Fruit fly (Drosophila melanogaster): Measurements from ENCODE around the gene PVRAP.
A peak's percentile ranks its signal among the peaks of the same experiment; 100 is the strongest.

The PVRAP gene

dm6 chr3L:5993701-5994499 lies 3.1 kb upstream of the PVRAP start (continued):
- peak; percentile 62 for TF ChIP-seq CG17829 (tag; optimal IDR thresholded peaks at IDR 0.05)
- no peak for TF ChIP-seq az2 (GFP tag; optimal IDR thresholded peaks at IDR 0.05)
- no peak for TF ChIP-seq pan (optimal IDR thresholded peaks at IDR 0.05)
- TF ChIP-seq pan (GFP tag; optimal IDR thresholded peaks at IDR 0.05 in 1 of 2, IDR thresholded peaks at IDR 0.05 in 1 of 2): peak in 1 of 2 experiments; percentile 11
- TF ChIP-seq CG10979 (tag; optimal IDR thresholded peaks at IDR 0.05): peak; percentile 53
- no peak for TF ChIP-seq MBD-R2 (GFP tag; IDR thresholded peaks at IDR 0.05)
- no peak for TF ChIP-seq unc-4 (GFP tag; IDR thresholded peaks at IDR 0.05; ENCODE audit: partially characterized antibody)
- TF ChIP-seq prd (optimal IDR thresholded peaks at IDR 0.05): no peak
- TF ChIP-seq prd (GFP tag; IDR thresholded peaks at IDR 0.05): peak; percentile 74; the same call in 2 of the 3 replicates
- TF ChIP-seq CG1603 (tag; optimal IDR thresholded peaks at IDR 0.05): no peak
- peak; percentile 25 for TF ChIP-seq phol (tag; optimal IDR thresholded peaks at IDR 0.05)
- TF ChIP-seq disco-r (GFP tag; optimal IDR thresholded peaks at IDR 0.05): no peak
- TF ChIP-seq Sox100B (GFP tag; optimal IDR thresholded peaks at IDR 0.05): peak; percentile 19
- no peak for TF ChIP-seq seq (GFP tag; IDR thresholded peaks at IDR 0.05)
- no peak for TF ChIP-seq h (optimal IDR thresholded peaks at IDR 0.05)
- TF ChIP-seq CG1832 (GFP tag; optimal IDR thresholded peaks at IDR 0.05): no peak
- no peak for TF ChIP-seq maf-S (GFP tag; optimal IDR thresholded peaks at IDR 0.05)
- TF ChIP-seq CG7987 (GFP tag; optimal IDR thresholded peaks at IDR 0.05): no peak
- TF ChIP-seq sisA (GFP tag; IDR thresholded peaks at IDR 0.05): no peak
- TF ChIP-seq Sin3A (optimal IDR thresholded peaks at IDR 0.05): no peak
- TF ChIP-seq odd (GFP tag; optimal IDR thresholded peaks at IDR 0.05): no peak
- TF ChIP-seq CG31224 (GFP tag; IDR thresholded peaks at IDR 0.05): no peak
- peak; percentile 44 for TF ChIP-seq dmrt11E (tag; optimal IDR thresholded peaks at IDR 0.05)
- TF ChIP-seq Nf-YC (tag; optimal IDR thresholded peaks at IDR 0.05): no peak
- no peak for TF ChIP-seq stc (GFP tag; IDR thresholded peaks at IDR 0.05)
- no peak for TF ChIP-seq D19B (GFP tag; optimal IDR thresholded peaks at IDR 0.05)
- TF ChIP-seq CG2889 (GFP tag; IDR thresholded peaks at IDR 0.05): no peak
- TF ChIP-seq CG3995 (GFP tag; optimal IDR thresholded peaks at IDR 0.05): no peak
- no peak for TF ChIP-seq dimm (GFP tag; IDR thresholded peaks at IDR 0.05)
- no peak for TF ChIP-seq repo (GFP tag; optimal IDR thresholded peaks at IDR 0.05)
- TF ChIP-seq CG2116 (GFP tag; optimal IDR thresholded peaks at IDR 0.05): no peak
- no peak for TF ChIP-seq stwl (tag; optimal IDR thresholded peaks at IDR 0.05)
- TF ChIP-seq Abd-B (GFP tag; optimal IDR thresholded peaks at IDR 0.05): no peak
- TF ChIP-seq CG1602 (GFP tag; optimal IDR thresholded peaks at IDR 0.05): no peak
- TF ChIP-seq tup (GFP tag; optimal IDR thresholded peaks at IDR 0.05): no peak
- TF ChIP-seq fu2 (GFP tag; optimal IDR thresholded peaks at IDR 0.05): no peak
- no peak for TF ChIP-seq ftz-f1 (GFP tag; optimal IDR thresholded peaks at IDR 0.05)
- peak; percentile 8 for TF ChIP-seq CG13424 (tag; optimal IDR thresholded peaks at IDR 0.05)
- no peak for TF ChIP-seq kah (GFP tag; optimal IDR thresholded peaks at IDR 0.05)
- no peak for TF ChIP-seq mirr (GFP tag; optimal IDR thresholded peaks at IDR 0.05)
- no peak for TF ChIP-seq chinmo (GFP tag; IDR thresholded peaks at IDR 0.05; ENCODE audit: partially characterized antibody)
- TF ChIP-seq CG10274 (GFP tag; optimal IDR thresholded peaks at IDR 0.05): no peak
- no peak for TF ChIP-seq Xbp1 (GFP tag; optimal IDR thresholded peaks at IDR 0.05)
- no peak for TF ChIP-seq CG17612 (GFP tag; IDR thresholded peaks at IDR 0.05)
- TF ChIP-seq Tbp (GFP tag; optimal IDR thresholded peaks at IDR 0.05): no peak
- TF ChIP-seq wek (GFP tag; optimal IDR thresholded peaks at IDR 0.05): no peak
- no peak for TF ChIP-seq pfk (GFP tag; optimal IDR thresholded peaks at IDR 0.05)
- no peak for TF ChIP-seq cad (GFP tag; optimal IDR thresholded peaks at IDR 0.05)
- 0 out of 3 replicates have a peak, but pooled peaks have one; percentile 21 for TF ChIP-seq zfh1 (GFP tag; IDR thresholded peaks at IDR 0.05)
- no peak for TF ChIP-seq esg (GFP tag; conservative IDR thresholded peaks at IDR 0.05)
- no peak for TF ChIP-seq chm (GFP tag; IDR thresholded peaks at IDR 0.05)

Measured in whole organism, embryonic.